Worm (Caenorhabditis elegans): ENCODE measurements around the gene hal-3.

Gene hal-3

DNA sequence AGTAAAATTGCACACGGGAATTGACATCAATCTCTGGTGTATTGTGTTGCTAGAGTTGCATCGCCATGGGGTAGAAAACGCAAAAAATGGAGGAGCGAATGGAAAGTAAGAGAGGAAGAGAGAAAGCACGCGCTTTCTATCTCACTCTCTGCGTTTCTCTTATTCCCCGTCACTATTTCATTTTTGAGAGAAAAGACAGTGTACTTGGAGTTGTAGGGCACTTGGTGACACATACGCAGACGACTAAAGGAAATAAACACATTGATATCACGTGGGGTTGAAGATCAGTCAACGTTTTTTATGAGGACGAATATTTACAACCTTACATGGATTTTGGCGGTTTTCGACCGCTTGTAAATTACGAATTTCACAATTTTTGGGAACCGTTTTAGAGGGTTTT is 13.5 kb downstream of the hal-3 start (continued):
- TF ChIP-seq fos-1 (tag; optimal IDR thresholded peaks at IDR 0.05) (peak; percentile 75), pha-4 (GFP tag; IDR thresholded peaks at IDR 0.05) (peak; percentile 82), pha-4 (tag; optimal IDR thresholded peaks at IDR 0.05) (peak; percentile 87)

- TF ChIP-seq hmg-1.1 (GFP tag; IDR thresholded peaks at IDR 0.05) (no peak), aha-1 (tag) (peak; percentile 89), mep-1 (tag; optimal IDR thresholded peaks at IDR 0.05) (peak; percentile 4), dve-1 (tag; optimal IDR thresholded peaks at IDR 0.05; ENCODE audit: insufficient read depth) (peak; percentile 46)
Measured at ce11 chrII:9602566-9602965, 14.4 kb downstream of the hal-3 start.

DNA sequence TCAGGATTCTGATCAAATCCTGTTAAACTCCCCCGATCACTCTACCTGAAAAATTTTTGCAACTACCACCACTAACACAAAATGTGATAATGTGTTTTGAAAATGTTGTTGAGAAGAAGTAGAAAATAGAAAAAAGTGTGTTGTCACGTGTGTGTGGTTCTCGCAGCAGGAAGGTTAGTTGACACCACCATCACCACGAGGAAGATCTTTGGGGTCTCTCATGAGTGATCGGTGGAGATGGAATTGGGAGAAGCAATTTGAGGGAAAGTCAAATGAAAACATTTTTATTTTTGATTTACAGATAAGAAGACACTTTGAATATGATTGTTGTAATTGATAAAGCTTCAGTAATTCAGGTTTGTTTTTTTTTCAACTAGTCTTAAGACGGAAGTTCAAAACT is 15.2 kb downstream of the hal-3 start:
- TF ChIP-seq fkh-10 (GFP tag; optimal IDR thresholded peaks at IDR 0.05) (no peak), php-3 (GFP tag; IDR thresholded peaks at IDR 0.05) (no peak), mxl-2 (GFP tag; conservative IDR thresholded peaks at IDR 0.05) (no peak), cey-2 (tag; optimal IDR thresholded peaks at IDR 0.05; ENCODE audit: borderline replicate concordance, insufficient read depth) (peak; percentile 35), daf-16 (GFP tag; optimal IDR thresholded peaks at IDR 0.05) (peak in 1 of 2 experiments; percentile 83), daf-16 (tag; optimal IDR thresholded peaks at IDR 0.05) (peak; percentile 62), hif-1 (tag; optimal IDR thresholded peaks at IDR 0.05) (peak in 1 of 2 experiments; percentile 42), nhr-6 (tag; optimal IDR thresholded peaks at IDR 0.05) (no peak), unc-62 (GFP tag; optimal IDR thresholded peaks at IDR 0.05 in 1 of 2) (peak in 1 of 2 experiments; percentile 54), unc-62 (tag; optimal IDR thresholded peaks at IDR 0.05) (no peak), ces-1 (GFP tag; optimal IDR thresholded peaks at IDR 0.05) (no peak), aly-2 (tag; optimal IDR thresholded peaks at IDR 0.05) (no peak), aha-1 (tag) (peak; percentile 94), zfp-3 (GFP tag; conservative IDR thresholded peaks at IDR 0.05) (no peak), egl-27 (tag; optimal IDR thresholded peaks at IDR 0.05) (no peak), mep-1 (tag; optimal IDR thresholded peaks at IDR 0.05) (peak; percentile 49), pha-4 (GFP tag; IDR thresholded peaks at IDR 0.05) (no peak), pha-4 (tag; optimal IDR thresholded peaks at IDR 0.05) (no peak), nhr-11 (tag; optimal IDR thresholded peaks at IDR 0.05) (peak; percentile 82), madf-5 (GFP tag; IDR thresholded peaks at IDR 0.05) (no peak), hlh-30 (tag; optimal IDR thresholded peaks at IDR 0.05; ENCODE audit: insufficient read depth) (peak; percentile 96), mxl-3 (GFP tag; optimal IDR thresholded peaks at IDR 0.05) (peak; percentile 32), lsy-2 (tag; optimal IDR thresholded peaks at IDR 0.05) (peak; percentile 18 to 61), dve-1 (tag; optimal IDR thresholded peaks at IDR 0.05; ENCODE audit: insufficient read depth) (peak; percentile 79), nhr-28 (tag; optimal IDR thresholded peaks at IDR 0.05) (peak; percentile 66), mdl-1 (tag; optimal IDR thresholded peaks at IDR 0.05) (peak; percentile 79 to 83), hlh-11 (tag; optimal IDR thresholded peaks at IDR 0.05) (peak; percentile 77), dmd-6 (GFP tag; IDR thresholded peaks at IDR 0.05) (peak; percentile 69)

DNA sequence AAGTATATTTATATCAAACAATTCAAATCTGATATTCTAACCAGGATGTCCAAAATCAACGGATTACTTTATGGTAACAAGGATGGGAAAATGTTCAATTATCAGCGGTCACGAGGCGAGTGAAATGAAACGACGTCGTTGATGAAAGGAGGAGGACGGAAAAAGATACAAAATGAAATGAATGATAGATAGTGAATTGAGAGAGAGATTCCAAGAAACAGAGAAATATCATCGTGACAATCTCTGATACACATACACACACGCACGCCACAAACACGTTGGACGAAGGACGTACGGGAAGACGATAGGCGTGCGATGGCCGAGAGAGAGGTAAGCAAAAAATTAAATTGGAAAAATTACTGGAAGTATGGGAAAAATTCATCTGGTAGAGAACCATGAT is 15.9 kb downstream of the hal-3 start:
- TF ChIP-seq hlh-11 (tag; optimal IDR thresholded peaks at IDR 0.05) (peak; percentile 88), dmd-8 (GFP tag; IDR thresholded peaks at IDR 0.05) (0 out of 2 replicates have a peak, but pooled peaks have one; percentile 53), duxl-1 (tag; optimal IDR thresholded peaks at IDR 0.05; ENCODE audit: poor library complexity) (no peak), unc-130 (GFP tag; optimal IDR thresholded peaks at IDR 0.05) (no peak), unc-39 (tag; optimal IDR thresholded peaks at IDR 0.05) (no peak), lsy-2 (tag; optimal IDR thresholded peaks at IDR 0.05) (peak in 1 of 2 experiments; percentile 60), aha-1 (tag) (peak; percentile 95), hmg-1.1 (GFP tag; IDR thresholded peaks at IDR 0.05) (no peak), R02D3.7 (tag; optimal IDR thresholded peaks at IDR 0.05) (no peak), zag-1 (tag; optimal IDR thresholded peaks at IDR 0.05) (no peak), mxl-3 (GFP tag; optimal IDR thresholded peaks at IDR 0.05) (peak; percentile 100), nhr-6 (tag; optimal IDR thresholded peaks at IDR 0.05) (peak; percentile 58), fos-1 (tag; optimal IDR thresholded peaks at IDR 0.05) (no peak), madf-9 (GFP tag; conservative IDR thresholded peaks at IDR 0.05) (no peak), nhr-76 (tag; optimal IDR thresholded peaks at IDR 0.05) (no peak), pqm-1 (tag; optimal IDR thresholded peaks at IDR 0.05) (peak; percentile 28), snpc-1.2 (GFP tag; IDR thresholded peaks at IDR 0.05) (no peak), T26A8.4 (GFP tag; IDR thresholded peaks at IDR 0.05) (no peak), tag-97 (GFP tag; IDR thresholded peaks at IDR 0.05) (no peak), lin-1 (GFP tag; IDR thresholded peaks at IDR 0.05) (peak; percentile 56), ama-1 (optimal IDR thresholded peaks at IDR 0.05) (no peak), mep-1 (tag; optimal IDR thresholded peaks at IDR 0.05) (peak; percentile 66), arid-1 (GFP tag; conservative IDR thresholded peaks at IDR 0.05) (no peak), zfp-3 (GFP tag; conservative IDR thresholded peaks at IDR 0.05) (no peak), dmd-6 (GFP tag; IDR thresholded peaks at IDR 0.05) (peak; percentile 94), lir-3 (tag; optimal IDR thresholded peaks at IDR 0.05) (no peak)

Data from whole organism, L4 larva.